Fruit fly (Drosophila melanogaster): ENCODE measurements around the gene mib2.

DNA sequence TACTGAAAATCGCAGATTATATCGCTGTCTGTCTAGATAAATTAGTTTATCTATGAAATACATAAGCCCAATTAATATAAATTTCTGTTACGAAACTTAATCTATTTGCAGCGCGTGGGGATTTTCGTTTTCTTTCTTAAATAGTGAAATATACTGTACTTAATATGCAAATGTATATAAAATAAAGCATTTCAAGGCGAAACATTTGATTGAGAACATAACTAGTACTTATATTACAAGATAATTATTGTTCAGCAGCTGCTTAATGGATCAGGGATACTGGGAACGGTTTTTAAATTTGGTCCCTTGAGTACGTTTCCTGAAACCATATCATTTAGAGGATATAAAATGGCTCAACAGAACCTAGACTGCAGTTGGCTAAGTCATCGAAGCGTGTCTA lies 42.0 kb upstream of the mib2 start, which contains the start of gene CG46465:
- TF ChIP-seq Myc (optimal IDR thresholded peaks at IDR 0.05) (no peak), h (optimal IDR thresholded peaks at IDR 0.05) (no peak)
